Fruit fly (Drosophila melanogaster): ENCODE results near the gene CG32642.

The CG32642 gene

dm6 chrX:12939021-12939420 is 20.0 kb upstream of the CG32642 start:
- TF ChIP-seq CG12768 (GFP tag; optimal IDR thresholded peaks at IDR 0.05), result no peak
- TF ChIP-seq Hr96 (GFP tag; optimal IDR thresholded peaks at IDR 0.05), result no peak
- no peak for TF ChIP-seq CG33017 (tag; optimal IDR thresholded peaks at IDR 0.05)

dm6 chrX:12939951-12940350 is 19.1 kb upstream of the CG32642 start:
- TF ChIP-seq kay (GFP tag; ENCODE audit: borderline replicate concordance), result no peak
- no peak for TF ChIP-seq CG14711 (tag; optimal IDR thresholded peaks at IDR 0.05)
- TF ChIP-seq pad (GFP tag; optimal IDR thresholded peaks at IDR 0.05), result no peak
- TF ChIP-seq CG7101 (tag; optimal IDR thresholded peaks at IDR 0.05), result no peak
- TF ChIP-seq CG12768 (GFP tag; optimal IDR thresholded peaks at IDR 0.05), result no peak
- no peak for TF ChIP-seq Mnt (GFP tag; optimal IDR thresholded peaks at IDR 0.05)
- no peak for TF ChIP-seq CG7045 (GFP tag; optimal IDR thresholded peaks at IDR 0.05)
- TF ChIP-seq Hr96 (GFP tag; optimal IDR thresholded peaks at IDR 0.05), result no peak
- TF ChIP-seq CG11617 (GFP tag; optimal IDR thresholded peaks at IDR 0.05), result no peak
- TF ChIP-seq CG1620 (GFP tag; optimal IDR thresholded peaks at IDR 0.05), result no peak
- TF ChIP-seq Clk (GFP tag; optimal IDR thresholded peaks at IDR 0.05), result no peak
- TF ChIP-seq Crg-1 (GFP tag; optimal IDR thresholded peaks at IDR 0.05), result no peak

- no peak for TF ChIP-seq cnc (optimal IDR thresholded peaks at IDR 0.05)
These were observed 18.6 kb upstream of the CG32642 start for dm6 chrX:12940396-12940795.

- TF ChIP-seq Clk (GFP tag; optimal IDR thresholded peaks at IDR 0.05) (no peak), CG11617 (GFP tag; optimal IDR thresholded peaks at IDR 0.05) (no peak), Mnt (GFP tag; optimal IDR thresholded peaks at IDR 0.05) (no peak), CG33017 (tag; optimal IDR thresholded peaks at IDR 0.05) (no peak), CG14711 (tag; optimal IDR thresholded peaks at IDR 0.05) (no peak), CG1620 (GFP tag; optimal IDR thresholded peaks at IDR 0.05) (no peak), CG7045 (GFP tag; optimal IDR thresholded peaks at IDR 0.05) (no peak)
These were observed 11.3 kb upstream of the CG32642 start for dm6 chrX:12947670-12948069.

- TF ChIP-seq Hr96 (GFP tag; optimal IDR thresholded peaks at IDR 0.05) (no peak), CG12768 (GFP tag; optimal IDR thresholded peaks at IDR 0.05) (no peak), Crg-1 (GFP tag; optimal IDR thresholded peaks at IDR 0.05) (no peak), CG7045 (GFP tag; optimal IDR thresholded peaks at IDR 0.05) (no peak), CG7101 (tag; optimal IDR thresholded peaks at IDR 0.05) (no peak), Mnt (GFP tag; optimal IDR thresholded peaks at IDR 0.05) (no peak), tj (GFP tag; optimal IDR thresholded peaks at IDR 0.05) (no peak), Clk (GFP tag; optimal IDR thresholded peaks at IDR 0.05) (no peak), CG14711 (tag; optimal IDR thresholded peaks at IDR 0.05) (no peak), bab1 (GFP tag; optimal IDR thresholded peaks at IDR 0.05) (no peak), pad (GFP tag; optimal IDR thresholded peaks at IDR 0.05) (no peak), CG5204 (GFP tag; optimal IDR thresholded peaks at IDR 0.05) (no peak), CG33017 (tag; optimal IDR thresholded peaks at IDR 0.05) (no peak), cic (GFP tag; optimal IDR thresholded peaks at IDR 0.05) (no peak), ovo (GFP tag; optimal IDR thresholded peaks at IDR 0.05) (no peak), toe (GFP tag; optimal IDR thresholded peaks at IDR 0.05) (no peak), CG1620 (GFP tag; optimal IDR thresholded peaks at IDR 0.05) (no peak), cnc (optimal IDR thresholded peaks at IDR 0.05) (no peak)
These were observed 1.6 kb upstream of the CG32642 start, which contains the start of gene hec for dm6 chrX:12957412-12957895. Gene hec (minus strand): TSS chrX:12957462.

dm6 chrX:12967296-12967938 is 8.4 kb downstream of the CG32642 start, which contains the start of gene Mur11Da:
Gene Mur11Da (plus strand): TSS chrX:12967888.
- TF ChIP-seq CG5204 (GFP tag; optimal IDR thresholded peaks at IDR 0.05) (no peak), kay (GFP tag; ENCODE audit: borderline replicate concordance) (no peak), ovo (GFP tag; optimal IDR thresholded peaks at IDR 0.05) (no peak), CG1620 (GFP tag; optimal IDR thresholded peaks at IDR 0.05) (no peak), CG11617 (GFP tag; optimal IDR thresholded peaks at IDR 0.05) (no peak), CG14711 (tag; optimal IDR thresholded peaks at IDR 0.05) (no peak)

- TF ChIP-seq Mnt (GFP tag; optimal IDR thresholded peaks at IDR 0.05) (no peak), CG12768 (GFP tag; optimal IDR thresholded peaks at IDR 0.05) (no peak), CG7045 (GFP tag; optimal IDR thresholded peaks at IDR 0.05) (no peak), CG5204 (GFP tag; optimal IDR thresholded peaks at IDR 0.05) (no peak), CG11617 (GFP tag; optimal IDR thresholded peaks at IDR 0.05) (no peak), Crg-1 (GFP tag; optimal IDR thresholded peaks at IDR 0.05) (no peak), CG14711 (tag; optimal IDR thresholded peaks at IDR 0.05) (no peak), CG7101 (tag; optimal IDR thresholded peaks at IDR 0.05) (no peak), CG33017 (tag; optimal IDR thresholded peaks at IDR 0.05) (no peak), toe (GFP tag; optimal IDR thresholded peaks at IDR 0.05) (no peak), Hr96 (GFP tag; optimal IDR thresholded peaks at IDR 0.05) (no peak)
These were observed 11.4 kb downstream of the CG32642 start, which contains the start of gene CG15721 for dm6 chrX:12970411-12970810. Gene CG15721 (plus strand): TSS chrX:12970711.
